Worm (Caenorhabditis elegans): ENCODE measurements around the gene unc-68.

Gene unc-68

DNA sequence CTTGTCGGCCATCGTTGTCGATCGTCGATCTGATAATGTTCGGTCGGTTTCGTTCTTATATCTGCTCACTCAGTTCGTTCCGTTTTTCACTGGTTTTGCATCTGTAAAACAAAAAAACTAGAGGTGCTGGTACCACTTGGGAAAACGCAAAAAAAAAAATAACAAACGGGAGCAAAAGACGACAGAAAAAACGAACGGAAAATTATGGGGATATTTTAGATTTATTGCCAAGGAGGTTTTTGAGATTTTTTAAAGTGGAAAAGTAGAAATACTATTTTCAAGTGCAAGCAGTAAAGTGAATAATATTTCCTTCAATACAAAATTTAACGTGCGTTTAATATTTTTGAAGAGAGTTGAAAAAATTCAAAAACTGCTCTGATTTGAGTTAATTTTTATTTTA is at the start of gene unc-68:
TSS of gene unc-68 (minus strand) at position 101 of the 400 bp plus-strand sequence.
- no peak for TF ChIP-seq cog-1 (tag; optimal IDR thresholded peaks at IDR 0.05)
- TF ChIP-seq ztf-29 (GFP tag; IDR thresholded peaks at IDR 0.05): no peak
- TF ChIP-seq ref-1 (GFP tag; conservative IDR thresholded peaks at IDR 0.05): no peak
- no peak for TF ChIP-seq med-1 (GFP tag; optimal IDR thresholded peaks at IDR 0.05; ENCODE audit: insufficient read depth)
- TF ChIP-seq klf-2 (GFP tag; conservative IDR thresholded peaks at IDR 0.05): no peak
- no peak for TF ChIP-seq ztf-23 (GFP tag; IDR thresholded peaks at IDR 0.05)
- no peak for TF ChIP-seq T22C8.4 (GFP tag; IDR thresholded peaks at IDR 0.05)
- TF ChIP-seq tab-1 (GFP tag; IDR thresholded peaks at IDR 0.05): no peak
- TF ChIP-seq flt-1 (GFP tag; IDR thresholded peaks at IDR 0.05): no peak

- TF ChIP-seq ztf-23 (GFP tag; IDR thresholded peaks at IDR 0.05) (no peak), klf-2 (GFP tag; conservative IDR thresholded peaks at IDR 0.05) (no peak), flt-1 (GFP tag; IDR thresholded peaks at IDR 0.05) (no peak), ztf-29 (GFP tag; IDR thresholded peaks at IDR 0.05) (no peak), med-1 (GFP tag; optimal IDR thresholded peaks at IDR 0.05; ENCODE audit: insufficient read depth) (no peak), ref-1 (GFP tag; conservative IDR thresholded peaks at IDR 0.05) (no peak), T22C8.4 (GFP tag; IDR thresholded peaks at IDR 0.05) (no peak), tab-1 (GFP tag; IDR thresholded peaks at IDR 0.05) (no peak), cog-1 (tag; optimal IDR thresholded peaks at IDR 0.05) (no peak)
Observed at ce11 chrV:6976047-6976446, 47.2 kb upstream of the unc-68 start, which contains the start of gene srx-16. Gene srx-16, plus strand, starts transcription at chrV:6976347.

ce11 chrV:6971567-6971966 is 42.7 kb upstream of the unc-68 start, which contains the start of gene srx-59:
Gene srx-59, plus strand, starts transcription at chrV:6971867.
- TF ChIP-seq ref-1 (GFP tag; conservative IDR thresholded peaks at IDR 0.05) (no peak), flt-1 (GFP tag; IDR thresholded peaks at IDR 0.05) (no peak), ztf-29 (GFP tag; IDR thresholded peaks at IDR 0.05) (no peak), med-1 (GFP tag; optimal IDR thresholded peaks at IDR 0.05; ENCODE audit: insufficient read depth) (no peak), cog-1 (tag; optimal IDR thresholded peaks at IDR 0.05) (no peak), T22C8.4 (GFP tag; IDR thresholded peaks at IDR 0.05) (no peak), tab-1 (GFP tag; IDR thresholded peaks at IDR 0.05) (no peak)

ce11 chrV:6969950-6970532 is 41.2 kb upstream of the unc-68 start, which contains the start of gene ptr-15:
Gene ptr-15, minus strand, starts transcription at chrV:6970000.
- TF ChIP-seq T22C8.4 (GFP tag; IDR thresholded peaks at IDR 0.05): no peak
- no peak for TF ChIP-seq ref-1 (GFP tag; conservative IDR thresholded peaks at IDR 0.05)
- TF ChIP-seq ztf-29 (GFP tag; IDR thresholded peaks at IDR 0.05): no peak
- TF ChIP-seq med-1 (GFP tag; optimal IDR thresholded peaks at IDR 0.05; ENCODE audit: insufficient read depth): no peak
- TF ChIP-seq tab-1 (GFP tag; IDR thresholded peaks at IDR 0.05): no peak
- no peak for TF ChIP-seq flt-1 (GFP tag; IDR thresholded peaks at IDR 0.05)
- no peak for TF ChIP-seq ztf-23 (GFP tag; IDR thresholded peaks at IDR 0.05)
- TF ChIP-seq cog-1 (tag; optimal IDR thresholded peaks at IDR 0.05): no peak
- no peak for TF ChIP-seq klf-2 (GFP tag; conservative IDR thresholded peaks at IDR 0.05)

DNA sequence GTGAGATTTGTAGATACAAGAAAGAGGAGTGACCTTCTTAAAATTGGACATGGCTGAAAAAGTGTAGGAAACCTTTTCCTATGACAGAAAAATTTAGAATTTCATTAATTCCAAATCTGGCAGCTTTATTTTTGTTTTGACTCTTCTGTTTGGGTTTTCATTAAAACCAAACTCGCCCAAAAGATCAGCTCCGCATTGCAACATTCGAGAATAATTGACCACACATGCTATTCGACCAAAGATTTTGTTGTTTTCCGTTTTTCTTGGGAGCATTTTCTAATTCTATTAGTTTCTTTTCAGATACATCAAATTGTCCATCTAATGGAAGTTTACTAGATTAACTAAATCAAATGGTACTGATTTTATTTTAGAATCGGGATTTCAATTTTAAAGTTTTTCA is 27.4 kb upstream of the unc-68 start, which contains the start of gene mec-1:
TSS of gene mec-1 (plus strand) at position 301 of the 400 bp plus-strand sequence.
- no peak for TF ChIP-seq cog-1 (tag; optimal IDR thresholded peaks at IDR 0.05)
- no peak for TF ChIP-seq med-1 (GFP tag; optimal IDR thresholded peaks at IDR 0.05; ENCODE audit: insufficient read depth)
- no peak for TF ChIP-seq flt-1 (GFP tag; IDR thresholded peaks at IDR 0.05)
- no peak for TF ChIP-seq ref-1 (GFP tag; conservative IDR thresholded peaks at IDR 0.05)
- TF ChIP-seq ztf-29 (GFP tag; IDR thresholded peaks at IDR 0.05): no peak
- no peak for TF ChIP-seq T22C8.4 (GFP tag; IDR thresholded peaks at IDR 0.05)
- no peak for TF ChIP-seq ztf-23 (GFP tag; IDR thresholded peaks at IDR 0.05)
- no peak for TF ChIP-seq klf-2 (GFP tag; conservative IDR thresholded peaks at IDR 0.05)
- TF ChIP-seq tab-1 (GFP tag; IDR thresholded peaks at IDR 0.05): no peak

DNA sequence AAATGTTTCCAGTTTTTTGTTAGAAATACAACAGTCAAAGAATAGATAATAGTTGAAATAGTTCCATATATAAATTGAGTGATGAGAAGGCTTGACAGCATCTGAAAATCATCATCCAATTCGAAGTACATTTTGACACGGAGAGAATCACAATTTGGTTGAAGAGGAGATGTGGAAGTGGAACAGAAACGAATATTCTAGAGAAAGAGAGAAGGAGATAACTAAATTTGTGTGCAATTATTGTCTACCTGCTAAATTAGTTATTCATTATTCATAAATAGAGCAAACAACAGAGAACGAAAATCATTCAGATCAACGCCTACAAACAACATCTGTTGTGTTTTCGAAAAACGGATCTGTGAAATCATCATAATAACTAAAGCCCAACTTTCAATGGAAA is 25.0 kb upstream of the unc-68 start, which contains the start of gene srg-31:
TSS of gene srg-31 (minus strand) at position 101 of the 400 bp plus-strand sequence.
- TF ChIP-seq T22C8.4 (GFP tag; IDR thresholded peaks at IDR 0.05): no peak

DNA sequence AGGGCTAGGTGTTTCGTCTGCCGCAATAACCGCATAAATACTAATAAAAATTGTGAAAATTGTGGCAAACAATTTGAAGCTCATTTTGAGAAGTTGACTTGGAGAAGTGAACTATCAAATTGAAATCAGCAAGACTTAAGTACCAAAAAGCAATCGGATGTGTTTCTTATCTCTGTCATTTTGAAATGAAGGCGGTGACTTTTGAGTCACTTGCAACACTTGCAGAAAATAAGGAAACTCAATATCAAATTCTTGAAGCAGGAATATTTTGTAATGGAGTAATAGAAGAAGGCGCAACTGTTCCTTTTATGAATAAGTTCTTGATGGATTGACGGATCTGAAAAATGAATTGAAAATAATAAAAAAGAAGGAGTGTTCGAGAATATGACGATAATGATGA is 22.5 kb upstream of the unc-68 start, which contains the start of gene T07H8.11:
TSS of gene T07H8.11 (minus strand) at position 101 of the 400 bp plus-strand sequence.
- no peak for TF ChIP-seq ztf-29 (GFP tag; IDR thresholded peaks at IDR 0.05)
- no peak for TF ChIP-seq tab-1 (GFP tag; IDR thresholded peaks at IDR 0.05)
- no peak for TF ChIP-seq cog-1 (tag; optimal IDR thresholded peaks at IDR 0.05)
- TF ChIP-seq flt-1 (GFP tag; IDR thresholded peaks at IDR 0.05): no peak
- TF ChIP-seq ztf-23 (GFP tag; IDR thresholded peaks at IDR 0.05): no peak
- TF ChIP-seq klf-2 (GFP tag; conservative IDR thresholded peaks at IDR 0.05): no peak

DNA sequence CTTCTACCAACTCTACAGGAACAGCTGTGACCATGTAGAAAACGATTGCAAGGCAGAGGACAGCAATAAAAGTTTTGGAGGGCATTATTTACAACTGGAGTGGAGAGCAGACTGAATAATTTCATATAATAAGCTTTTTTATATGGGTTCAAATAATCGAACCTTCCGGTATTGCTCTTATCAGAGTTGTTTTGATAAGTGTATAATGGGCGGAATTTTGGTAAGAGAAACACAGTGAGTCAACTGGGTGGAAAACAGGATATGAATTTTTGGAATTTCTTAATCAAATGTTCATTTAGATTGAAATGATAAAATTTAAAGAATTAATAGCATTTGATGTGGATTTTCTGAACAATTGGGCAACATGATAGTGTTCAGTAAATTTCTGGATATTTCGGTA is 20.9 kb upstream of the unc-68 start, which contains the start of gene Y57E12B.11:
TSS of gene Y57E12B.11 (minus strand) at position 101 of the 400 bp plus-strand sequence.
- TF ChIP-seq med-1 (GFP tag; optimal IDR thresholded peaks at IDR 0.05; ENCODE audit: insufficient read depth) (no peak), cog-1 (tag; optimal IDR thresholded peaks at IDR 0.05) (no peak), tab-1 (GFP tag; IDR thresholded peaks at IDR 0.05) (no peak), klf-2 (GFP tag; conservative IDR thresholded peaks at IDR 0.05) (no peak), flt-1 (GFP tag; IDR thresholded peaks at IDR 0.05) (no peak)

- TF ChIP-seq T22C8.4 (GFP tag; IDR thresholded peaks at IDR 0.05) (no peak), ztf-23 (GFP tag; IDR thresholded peaks at IDR 0.05) (no peak), ztf-29 (GFP tag; IDR thresholded peaks at IDR 0.05) (no peak)
Observed at ce11 chrV:6948225-6948624, 19.4 kb upstream of the unc-68 start, which contains the start of gene Y57E12B.1. Gene Y57E12B.1, plus strand, starts transcription at chrV:6948525.

DNA sequence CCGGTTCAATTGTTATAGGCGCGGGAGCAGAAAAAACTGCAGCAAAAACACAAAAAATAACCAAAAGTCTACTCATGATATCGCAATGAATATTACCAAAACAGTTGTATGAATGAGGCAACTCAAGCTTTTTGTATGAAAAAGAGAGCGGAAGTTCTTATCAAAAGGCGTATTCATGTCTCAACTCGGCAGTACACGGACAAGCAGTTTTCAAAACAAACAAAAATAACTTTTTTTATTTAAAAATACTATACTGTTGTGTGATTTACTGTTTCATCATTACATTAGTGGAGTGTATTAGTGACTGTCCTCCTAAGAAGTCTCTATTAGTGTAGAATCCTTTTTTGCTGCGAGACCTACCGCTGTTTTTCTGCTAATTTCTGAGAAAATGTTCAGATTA is 18.6 kb upstream of the unc-68 start, which contains the start of gene Y57E12B.4:
TSS of gene Y57E12B.4 (minus strand) at position 101 of the 400 bp plus-strand sequence.
- no peak for TF ChIP-seq ztf-29 (GFP tag; IDR thresholded peaks at IDR 0.05)
- TF ChIP-seq tab-1 (GFP tag; IDR thresholded peaks at IDR 0.05): no peak
- TF ChIP-seq T22C8.4 (GFP tag; IDR thresholded peaks at IDR 0.05): no peak
- TF ChIP-seq klf-2 (GFP tag; conservative IDR thresholded peaks at IDR 0.05): no peak
- TF ChIP-seq cog-1 (tag; optimal IDR thresholded peaks at IDR 0.05): no peak
- no peak for TF ChIP-seq flt-1 (GFP tag; IDR thresholded peaks at IDR 0.05)
- TF ChIP-seq ztf-23 (GFP tag; IDR thresholded peaks at IDR 0.05): no peak
- TF ChIP-seq ref-1 (GFP tag; conservative IDR thresholded peaks at IDR 0.05): no peak
- no peak for TF ChIP-seq med-1 (GFP tag; optimal IDR thresholded peaks at IDR 0.05; ENCODE audit: insufficient read depth)

Data from whole organism, midembryonic.